Worm (Caenorhabditis elegans) whole organism, young adult: ENCODE results near the gene hrg-5.
A peak's percentile ranks its signal among the peaks of the same experiment; 100 is the strongest.

Experiments used
- C17E4.6 ChIP-seq: fragments of 200-800 bp; sonication (Bioruptor generic); IDR thresholded peaks from 2 replicates; pipeline ENCODE4 v1.3.6; 2022; ENCODE audit warnings: missing genetic modification reagents, missing genetic modification characterization, missing compliant biosample characterization
- F39B2.1 ChIP-seq: fragments of 200-800 bp; sonication (Bioruptor generic); IDR thresholded peaks from 2 replicates; pipeline ENCODE4 v1.3.6; 2022; ENCODE audit warnings: missing genetic modification reagents, missing genetic modification characterization, missing compliant biosample characterization
- K11D2.4 ChIP-seq: fragments of 200-800 bp; sonication (Bioruptor generic); IDR thresholded peaks from 2 replicates; pipeline ENCODE4 v1.3.6; 2022; ENCODE audit warnings: missing genetic modification reagents, missing genetic modification characterization, missing compliant biosample characterization
- T07F8.4 ChIP-seq: sonication (generic microtip); optimal IDR thresholded peaks from 2 replicates; lab custom pipeline; 2016; ENCODE audit warnings: mild to moderate bottlenecking, missing genetic modification characterization, moderate library complexity, missing compliant biosample characterization
- Y53G8AR.9 ChIP-seq: fragments of 200-800 bp; sonication (Bioruptor generic); conservative IDR thresholded peaks from 2 replicates; pipeline ENCODE4 v1.3.6; 2022; ENCODE audit warnings: missing genetic modification reagents, missing genetic modification characterization, missing compliant biosample characterization
- aptf-3 ChIP-seq: fragments of 200-800 bp; sonication (Bioruptor generic); IDR thresholded peaks from 2 replicates; pipeline ENCODE4 v1.3.6; 2022; ENCODE audit warnings: missing genetic modification characterization, missing compliant biosample characterization
- atf-7 ChIP-seq: sonication (generic microtip); optimal IDR thresholded peaks from 2 replicates; lab custom pipeline; 2017; ENCODE audit warnings: mild to moderate bottlenecking, missing genetic modification characterization, missing compliant biosample characterization
- attf-3 ChIP-seq: fragments of 200-800 bp; sonication (Bioruptor generic); conservative IDR thresholded peaks from 2 replicates; pipeline ENCODE4 v1.3.6; 2022; ENCODE audit warnings: missing genetic modification reagents, missing genetic modification characterization, missing compliant biosample characterization
- bed-2 ChIP-seq: fragments of 200-800 bp; sonication (Bioruptor generic); IDR thresholded peaks from 2 replicates; pipeline ENCODE4 v1.3.6; 2022; ENCODE audit warnings: missing genetic modification reagents, missing genetic modification characterization, missing compliant biosample characterization
- cebp-2 ChIP-seq: fragments of 200-800 bp; sonication (Bioruptor generic); IDR thresholded peaks from 2 replicates; pipeline ENCODE4 v1.3.6; 2022; ENCODE audit warnings: missing genetic modification characterization, missing compliant biosample characterization
- ceh-27 ChIP-seq: fragments of 200-800 bp; sonication (Bioruptor generic); optimal IDR thresholded peaks from 2 replicates; lab custom pipeline; 2018; ENCODE audit warnings: mild to moderate bottlenecking, missing genetic modification characterization, moderate library complexity, missing compliant biosample characterization
- ceh-91 ChIP-seq: fragments of 200-800 bp; sonication (Bioruptor generic); IDR thresholded peaks from 2 replicates; pipeline ENCODE4 v1.3.6; 2022; ENCODE audit warnings: missing genetic modification reagents, missing genetic modification characterization, missing compliant biosample characterization
- dox-1 ChIP-seq: fragments of 200-800 bp; sonication (Bioruptor generic); IDR thresholded peaks from 2 replicates; pipeline ENCODE4 v1.3.6; 2022; ENCODE audit warnings: missing genetic modification reagents, missing genetic modification characterization, missing compliant biosample characterization
- dpff-1 ChIP-seq: sonication (generic microtip); optimal IDR thresholded peaks from 2 replicates; lab custom pipeline; 2017; ENCODE audit warnings: mild to moderate bottlenecking, missing genetic modification characterization, missing compliant biosample characterization
- egl-44 ChIP-seq: fragments of 200-800 bp; sonication (Bioruptor generic); IDR thresholded peaks from 2 replicates; pipeline ENCODE4 v1.3.6; 2022; ENCODE audit warnings: missing genetic modification reagents, missing genetic modification characterization, missing compliant biosample characterization
- ets-4 ChIP-seq: fragments of 200-800 bp; sonication (Bioruptor generic); optimal IDR thresholded peaks from 2 replicates; lab custom pipeline; 2018; ENCODE audit warnings: mild to moderate bottlenecking, missing genetic modification characterization, missing compliant biosample characterization
- him-1 ChIP-seq: sonication (generic microtip); optimal IDR thresholded peaks from 2 replicates; lab custom pipeline; 2016; ENCODE audit warnings: missing genotype, missing genetic modification reagents, missing genetic modification characterization, missing compliant biosample characterization
- hmg-1.2 ChIP-seq: fragments of 200-800 bp; sonication (Bioruptor generic); IDR thresholded peaks from 2 replicates; pipeline ENCODE4 v1.3.6; 2022; ENCODE audit warnings: missing genetic modification reagents, missing genetic modification characterization, missing compliant biosample characterization
- let-526 ChIP-seq: fragments of 200-800 bp; sonication (Bioruptor generic); IDR thresholded peaks from 2 replicates; pipeline ENCODE4 v1.3.6; 2022; ENCODE audit warnings: missing genetic modification reagents, missing genetic modification characterization, missing compliant biosample characterization
- lin-26 ChIP-seq: fragments of 200-800 bp; sonication (Bioruptor generic); IDR thresholded peaks from 2 replicates; pipeline ENCODE4 v1.3.6; 2022; ENCODE audit warnings: missing genetic modification reagents, missing genetic modification characterization, missing compliant biosample characterization
- lin-40 ChIP-seq: sonication (generic microtip); optimal IDR thresholded peaks from 2 replicates; lab custom pipeline; 2016; ENCODE audit warnings: missing genetic modification characterization, mild to moderate bottlenecking, missing compliant biosample characterization, missing genotype, missing genetic modification reagents
- lin-54 ChIP-seq: fragments of 200-800 bp; sonication (Bioruptor generic); optimal IDR thresholded peaks from 2 replicates; lab custom pipeline; 2018; ENCODE audit warnings: mild to moderate bottlenecking, missing genetic modification characterization, missing compliant biosample characterization
- lsl-1 ChIP-seq: fragments of 200-800 bp; sonication (Bioruptor generic); optimal IDR thresholded peaks from 2 replicates; lab custom pipeline; 2018; ENCODE audit warnings: mild to moderate bottlenecking, missing genetic modification characterization, moderate library complexity, missing compliant biosample characterization
- madf-10 ChIP-seq: sonication (generic microtip); optimal IDR thresholded peaks from 2 replicates; lab custom pipeline; 2016; ENCODE audit warnings: mild to moderate bottlenecking, missing genetic modification characterization, missing compliant biosample characterization
- mcd-1 ChIP-seq: fragments of 200-800 bp; sonication (Bioruptor generic); IDR thresholded peaks from 2 replicates; pipeline ENCODE4 v1.3.6; 2022; ENCODE audit warnings: missing genetic modification reagents, missing genetic modification characterization, missing compliant biosample characterization
- mel-28 ChIP-seq: sonication (generic microtip); optimal IDR thresholded peaks from 2 replicates; lab custom pipeline; 2016; ENCODE audit warnings: borderline replicate concordance, mild to moderate bottlenecking, missing genetic modification characterization, missing compliant biosample characterization
- nhr-179 ChIP-seq: sonication (generic microtip); optimal IDR thresholded peaks from 2 replicates; lab custom pipeline; 2016; ENCODE audit warnings: mild to moderate bottlenecking, missing genetic modification characterization, missing compliant biosample characterization
- nhr-27 ChIP-seq: fragments of 200-800 bp; sonication (Bioruptor generic); optimal IDR thresholded peaks from 2 replicates; lab custom pipeline; 2018; ENCODE audit warnings: mild to moderate bottlenecking, missing genetic modification characterization, moderate library complexity, missing compliant biosample characterization
- nhr-80 ChIP-seq: sonication (generic microtip); optimal IDR thresholded peaks from 2 replicates; lab custom pipeline; 2016; ENCODE audit warnings: missing genetic modification characterization, missing compliant biosample characterization
- nhr-90 ChIP-seq: sonication (generic microtip); optimal IDR thresholded peaks from 2 replicates; lab custom pipeline; 2016; ENCODE audit warnings: missing genotype, mild to moderate bottlenecking, missing genetic modification characterization, missing compliant biosample characterization
- pha-4 ChIP-seq: fragments of 150-350 bp; sonication (generic microtip); optimal IDR thresholded peaks from 2 replicates; lab custom pipeline; 2014; ENCODE audit warnings: missing biosample characterization, missing genetic modification reagents, missing genetic modification characterization
- rcor-1 ChIP-seq: fragments of 200-800 bp; sonication (Bioruptor generic); IDR thresholded peaks from 2 replicates; pipeline ENCODE4 v1.3.6; 2022; ENCODE audit warnings: missing genetic modification reagents, missing genetic modification characterization, missing compliant biosample characterization
- rec-8 ChIP-seq, 2 experiments: sonication (generic microtip); optimal IDR thresholded peaks; 2 replicates each; lab custom pipeline; 2016; ENCODE audit warnings: mild to moderate bottlenecking in 2 of 2, missing genetic modification characterization in 2 of 2, missing genetic modification reagents in 2 of 2, missing genotype in 2 of 2, missing biosample characterization in 1 of 2, missing compliant biosample characterization in 1 of 2, moderate library complexity in 1 of 2
- rpc-1 ChIP-seq, 2 experiments: fragments of 150-350 bp in 1 of 2; sonication (generic microtip) in 1 of 2; optimal IDR thresholded peaks; 2 replicates each; lab custom pipeline; 2014 to 2018; ENCODE audit warnings: missing biosample characterization in 1 of 2, missing genetic modification characterization in 1 of 2, missing genetic modification reagents in 1 of 2, missing genotype in 1 of 2
- sea-2 ChIP-seq: fragments of 200-800 bp; sonication (Bioruptor generic); IDR thresholded peaks from 2 replicates; pipeline ENCODE4 v1.3.6; 2022; ENCODE audit warnings: missing genetic modification characterization, missing compliant biosample characterization
- snpc-1.1 ChIP-seq: sonication (generic microtip); optimal IDR thresholded peaks from 2 replicates; lab custom pipeline; 2017; ENCODE audit warnings: missing genetic modification characterization, mild to moderate bottlenecking, missing compliant biosample characterization, antibody characterized with exemption, moderate library complexity, missing genotype, missing genetic modification reagents; ENCODE audit not compliant: insufficient read depth
- snpc-1.3 ChIP-seq: sonication (generic microtip); optimal IDR thresholded peaks from 2 replicates; lab custom pipeline; 2017; ENCODE audit warnings: missing genetic modification characterization, mild to moderate bottlenecking, missing compliant biosample characterization, antibody characterized with exemption, moderate library complexity, missing genotype, missing genetic modification reagents; ENCODE audit not compliant: insufficient read depth
- snpc-4 ChIP-seq, 5 experiments: fragments of 150-350 bp in 1 of 5; sonication (generic microtip) in 4 of 5; optimal IDR thresholded peaks; 2 replicates each; lab custom pipeline; 2014 to 2018; ENCODE audit warnings: missing genetic modification characterization in 5 of 5, missing biosample characterization in 3 of 5, antibody characterized with exemption in 2 of 5, mild to moderate bottlenecking in 2 of 5, missing compliant biosample characterization in 2 of 5, missing genotype in 2 of 5, moderate library complexity in 2 of 5, missing genetic modification reagents in 1 of 5
- tlf-1 ChIP-seq: fragments of 200-800 bp; sonication (Bioruptor generic); optimal IDR thresholded peaks from 2 replicates; lab custom pipeline; 2018; ENCODE audit warnings: mild to moderate bottlenecking, missing genetic modification characterization, missing compliant biosample characterization
- zim-3 ChIP-seq: sonication (generic microtip); optimal IDR thresholded peaks from 2 replicates; lab custom pipeline; 2017; ENCODE audit warnings: mild to moderate bottlenecking, missing genetic modification characterization, moderate library complexity, missing compliant biosample characterization

The hrg-5 gene

DNA sequence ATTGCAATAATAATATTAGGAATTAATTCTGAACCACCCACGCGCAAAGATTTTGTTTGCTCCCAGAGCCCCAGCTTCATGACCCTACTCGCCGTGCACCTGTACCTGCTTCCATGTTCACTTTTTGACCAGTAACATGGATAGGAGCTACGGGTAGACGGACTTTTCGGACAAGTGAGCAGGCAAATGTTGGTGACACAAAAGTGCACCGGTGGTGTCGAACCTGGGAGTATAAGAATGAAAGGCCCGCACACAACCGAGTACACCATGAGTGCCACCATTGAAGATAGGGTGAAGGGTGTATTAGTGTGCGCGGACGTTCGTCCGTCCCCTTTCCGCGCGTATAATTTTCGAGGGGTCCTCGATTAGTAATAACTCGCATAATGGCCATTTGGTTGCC lies 3.3 kb downstream of the hrg-5 start (continued):
- TF ChIP-seq lin-40 (tag; lab: Kevin White, UChicago) (no peak), aptf-3 (GFP tag; lab: Robert Waterston, UW) (peak; percentile 85; the same call in 1 of the 2 replicates), sea-2 (peak; percentile 79; the same call in 1 of the 2 replicates), rec-8 (tag; optimal IDR thresholded peaks at IDR 0.05; lab: Kevin White, UChicago) (peak; percentile 83 to 92), nhr-179 (tag; lab: Kevin White, UChicago) (peak; percentile 51), madf-10 (peak; percentile 73), dox-1 (peak; percentile 93), cebp-2 (peak; percentile 64; the same call in 1 of the 2 replicates), pha-4 (tag; lab: Kevin White, UChicago) (no peak), let-526 (peak; percentile 85), snpc-1.1 (tag; lab: Kevin White, UChicago) (peak; percentile 53), atf-7 (tag; lab: Kevin White, UChicago) (peak; percentile 77), ceh-91 (GFP tag; lab: Robert Waterston, UW) (peak; percentile 47), nhr-27 (tag; lab: Kevin White, UChicago) (peak; percentile 84), hmg-1.2 (GFP tag; lab: Robert Waterston, UW) (peak; percentile 74), tlf-1 (peak; percentile 70), him-1 (tag; lab: Kevin White, UChicago) (peak; percentile 82), mel-28 (tag; lab: Kevin White, UChicago) (peak; percentile 71), lsl-1 (GFP tag; lab: Kevin White, UChicago) (peak; percentile 68), F39B2.1 (no peak), Y53G8AR.9 (no peak; the same call in none of the 2 replicates), rpc-1 (optimal IDR thresholded peaks at IDR 0.05; lab: Kevin White, UChicago) (peak; percentile 80), rpc-1 (tag; optimal IDR thresholded peaks at IDR 0.05; lab: Kevin White, UChicago) (peak; percentile 99), snpc-1.3 (peak; percentile 64), K11D2.4 (0 out of 2 replicates have a peak, but pooled peaks have one; percentile 51), bed-2 (GFP tag; lab: Robert Waterston, UW) (peak; percentile 72; the same call in 1 of the 2 replicates), ets-4 (peak; percentile 62), rcor-1 (GFP tag; lab: Robert Waterston, UW) (peak; percentile 79), T07F8.4 (tag; lab: Kevin White, UChicago) (peak; percentile 88), dpff-1 (tag; lab: Kevin White, UChicago) (peak; percentile 86), snpc-4 (GFP tag; optimal IDR thresholded peaks at IDR 0.05; lab: Kevin White, UChicago) (peak; percentile 68), snpc-4 (tag; optimal IDR thresholded peaks at IDR 0.05; lab: Kevin White, UChicago) (peak in 3 of 4 experiments; percentile 63 to 76 (median 74)), ceh-27 (GFP tag; lab: Kevin White, UChicago) (peak; percentile 85), lin-26 (GFP tag; lab: Robert Waterston, UW) (peak; percentile 99), mcd-1 (peak; percentile 71), zim-3 (peak; percentile 95), C17E4.6 (GFP tag; lab: Robert Waterston, UW) (peak; percentile 43; the same call in 1 of the 2 replicates), egl-44 (peak; percentile 78; the same call in 1 of the 2 replicates), nhr-90 (tag; lab: Kevin White, UChicago) (peak; percentile 97), attf-3 (GFP tag; lab: Robert Waterston, UW) (peak; percentile 68), nhr-80 (tag; lab: Kevin White, UChicago) (peak; percentile 25), lin-54 (GFP tag; lab: Kevin White, UChicago) (peak; percentile 77)
- TF ChIP-seq, all 124 proteins: peak for 107
